Fruit fly (Drosophila melanogaster): Measurements from ENCODE around the gene Spn.

Spn gene

dm6 chr3L:2567050-2567609 is 13.0 kb upstream of the Spn start:
- TF ChIP-seq EcR (GFP tag; optimal IDR thresholded peaks at IDR 0.05) (peak; percentile 97), CG13204 (GFP tag; optimal IDR thresholded peaks at IDR 0.05) (peak; percentile 44), Pif1B (GFP tag; optimal IDR thresholded peaks at IDR 0.05) (no peak), gl (tag; optimal IDR thresholded peaks at IDR 0.05) (peak; percentile 1), Ets98B (GFP tag; IDR thresholded peaks at IDR 0.05) (no peak), D1 (tag; optimal IDR thresholded peaks at IDR 0.05) (no peak), Pif1A (GFP tag; optimal IDR thresholded peaks at IDR 0.05) (no peak)

dm6 chr3L:2566029-2566428 is 11.9 kb upstream of the Spn start:
- no peak for TF ChIP-seq CG32121 (GFP tag; IDR thresholded peaks at IDR 0.05)
- peak; percentile 77 for TF ChIP-seq CG13204 (GFP tag; optimal IDR thresholded peaks at IDR 0.05)
- TF ChIP-seq CG15710 (tag; optimal IDR thresholded peaks at IDR 0.05), result no peak
- TF ChIP-seq CG14655 (GFP tag; optimal IDR thresholded peaks at IDR 0.05), result no peak
- TF ChIP-seq CG10348 (GFP tag; IDR thresholded peaks at IDR 0.05), result no peak
- TF ChIP-seq fd96Ca (GFP tag; IDR thresholded peaks at IDR 0.05), result no peak
- no peak for TF ChIP-seq gl (tag; optimal IDR thresholded peaks at IDR 0.05)
- no peak for TF ChIP-seq rn (GFP tag; IDR thresholded peaks at IDR 0.05)
- TF ChIP-seq CG8301 (tag; optimal IDR thresholded peaks at IDR 0.05), result no peak
- peak; percentile 95 for TF ChIP-seq EcR (GFP tag; optimal IDR thresholded peaks at IDR 0.05)
- no peak for TF ChIP-seq CG4496 (GFP tag; IDR thresholded peaks at IDR 0.05)

DNA sequence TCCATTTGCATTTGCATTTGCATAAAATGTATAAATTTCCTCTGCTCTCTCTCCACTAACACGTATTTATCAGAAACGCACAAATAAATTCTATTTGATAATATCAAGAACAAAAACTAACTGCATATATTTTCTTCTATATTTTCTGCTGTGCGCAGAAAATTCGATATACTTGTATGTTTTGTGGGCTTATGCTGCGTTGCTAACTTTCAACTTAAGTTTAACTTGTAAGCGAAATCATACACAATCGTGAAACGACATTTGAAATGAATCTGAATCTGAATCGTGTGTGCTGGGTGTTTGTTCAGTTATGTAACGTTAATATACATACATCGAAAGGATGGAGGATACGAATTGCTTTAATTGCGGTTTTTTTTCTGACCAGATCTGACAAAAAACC is 1.6 kb upstream of the Spn start:
- TF ChIP-seq gl (tag; optimal IDR thresholded peaks at IDR 0.05), result no peak
- no peak for TF ChIP-seq Snoo (tag; optimal IDR thresholded peaks at IDR 0.05)
- no peak for TF ChIP-seq CG13204 (GFP tag; optimal IDR thresholded peaks at IDR 0.05)
- no peak for TF ChIP-seq CG14655 (GFP tag; optimal IDR thresholded peaks at IDR 0.05)
- no peak for TF ChIP-seq Pif1A (GFP tag; optimal IDR thresholded peaks at IDR 0.05)
- no peak for TF ChIP-seq EcR (GFP tag; optimal IDR thresholded peaks at IDR 0.05)
- TF ChIP-seq CG8159 (tag; optimal IDR thresholded peaks at IDR 0.05), result no peak

DNA sequence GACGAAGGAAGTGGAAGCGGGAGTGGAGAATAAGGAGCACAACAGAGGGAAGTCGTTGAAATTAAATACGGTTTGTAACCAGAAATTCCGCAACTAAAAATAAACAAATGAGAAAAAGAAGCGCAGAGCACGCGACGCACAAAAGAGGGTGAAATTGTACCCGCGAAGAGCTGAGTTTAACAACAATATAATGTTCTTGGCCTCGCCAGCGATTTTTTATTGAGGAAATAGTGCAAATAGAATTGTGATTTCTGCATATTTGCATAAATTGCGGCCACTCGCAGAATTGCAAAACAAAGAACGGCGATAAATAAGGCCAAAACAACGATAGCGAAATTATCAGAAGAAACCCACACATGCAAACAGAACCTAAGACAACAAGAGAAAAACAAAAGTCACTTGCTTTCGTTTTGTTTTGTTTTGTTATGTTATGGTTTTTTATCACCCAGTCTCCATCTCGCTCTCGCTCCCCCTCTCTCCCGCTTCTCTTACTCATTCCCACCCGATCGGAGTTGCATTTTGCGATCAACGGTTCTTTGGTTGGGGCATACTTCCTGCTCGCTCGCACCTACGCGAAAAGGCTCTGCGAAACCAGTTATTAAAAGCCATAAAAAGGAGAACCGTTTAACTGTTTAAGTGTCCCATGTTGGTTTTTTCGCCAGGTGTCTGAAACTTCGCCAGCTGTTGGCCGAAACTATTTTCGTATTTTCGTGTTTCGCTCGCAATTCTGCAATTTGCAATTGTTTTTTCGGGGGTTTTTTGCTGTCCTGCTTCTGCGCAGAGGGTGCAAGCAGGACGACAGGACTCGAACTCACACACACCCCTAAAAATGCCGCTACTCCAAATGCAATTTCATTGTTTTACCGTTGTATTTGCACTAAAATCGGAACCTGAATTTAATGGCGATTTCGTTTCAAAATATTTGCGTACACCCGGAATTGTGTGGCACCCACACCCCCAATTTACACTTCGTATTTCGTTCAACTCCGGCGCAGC is 950 bp downstream of the Spn start:
- TF ChIP-seq CG14655 (GFP tag; optimal IDR thresholded peaks at IDR 0.05) (no peak), EcR (GFP tag; optimal IDR thresholded peaks at IDR 0.05) (peak; percentile 7), Pif1A (GFP tag; optimal IDR thresholded peaks at IDR 0.05) (peak; percentile 27), CG8301 (tag; optimal IDR thresholded peaks at IDR 0.05) (peak; percentile 43), CG12605 (GFP tag; IDR thresholded peaks at IDR 0.05) (peak; percentile 91), CG34367 (tag; optimal IDR thresholded peaks at IDR 0.05) (peak; percentile 78), CG4496 (GFP tag; IDR thresholded peaks at IDR 0.05) (peak; percentile 82), CG13204 (GFP tag; optimal IDR thresholded peaks at IDR 0.05) (peak; percentile 80), CG10348 (GFP tag; IDR thresholded peaks at IDR 0.05) (no peak), CG32121 (GFP tag; IDR thresholded peaks at IDR 0.05) (peak; percentile 57; the same call in 1 of the 2 replicates), gl (tag; optimal IDR thresholded peaks at IDR 0.05) (peak; percentile 91), CG17806 (tag; optimal IDR thresholded peaks at IDR 0.05) (peak; percentile 43), rn (GFP tag; IDR thresholded peaks at IDR 0.05) (peak; percentile 43; the same call in 1 of the 2 replicates), Snoo (tag; optimal IDR thresholded peaks at IDR 0.05) (peak; percentile 56), CG8159 (tag; optimal IDR thresholded peaks at IDR 0.05) (peak; percentile 30), Pif1B (GFP tag; optimal IDR thresholded peaks at IDR 0.05) (peak; percentile 12), Ets98B (GFP tag; IDR thresholded peaks at IDR 0.05) (peak; percentile 75), fd96Ca (GFP tag; IDR thresholded peaks at IDR 0.05) (no peak; the same call in 1 of the 3 replicates), CG9948 (tag; optimal IDR thresholded peaks at IDR 0.05) (peak; percentile 23), D1 (tag; optimal IDR thresholded peaks at IDR 0.05) (no peak), CG15710 (tag; optimal IDR thresholded peaks at IDR 0.05) (peak; percentile 73)

DNA sequence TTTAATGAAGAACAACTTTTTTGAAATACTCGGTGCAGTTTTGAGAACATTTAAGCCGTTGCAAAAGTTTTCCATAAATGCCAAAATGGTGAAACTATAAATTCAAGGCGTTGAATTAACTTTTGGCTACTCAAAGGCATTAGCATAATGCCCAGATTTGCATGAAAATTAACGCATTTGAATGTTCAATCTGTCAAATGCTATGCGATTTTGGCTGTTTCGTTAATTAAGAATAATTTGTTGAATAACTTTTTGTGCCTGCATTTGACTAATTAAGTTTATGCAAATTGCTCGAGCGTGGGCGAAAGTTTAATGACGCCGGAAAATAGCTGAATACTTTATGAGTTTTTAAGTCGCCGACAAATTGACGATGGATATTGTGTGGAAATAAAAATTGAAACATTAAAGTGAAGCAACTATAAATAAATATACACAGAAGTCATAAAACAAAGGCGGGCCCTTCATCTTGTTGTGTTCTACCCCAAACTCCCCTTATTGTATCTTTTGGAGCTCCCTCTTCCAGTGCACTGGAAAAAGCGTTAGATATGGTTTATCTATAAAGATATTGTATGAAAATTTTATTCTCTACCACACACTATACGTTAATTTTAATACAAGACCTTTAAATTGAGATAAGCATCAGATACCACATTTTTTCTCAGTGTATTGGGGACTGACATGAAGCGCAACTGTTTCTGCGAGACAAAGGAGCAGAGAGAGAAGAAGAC is 1.8 kb downstream of the Spn start:
- TF ChIP-seq CG15710 (tag; optimal IDR thresholded peaks at IDR 0.05) (peak; percentile 99), CG10348 (GFP tag; IDR thresholded peaks at IDR 0.05) (no peak), CG13204 (GFP tag; optimal IDR thresholded peaks at IDR 0.05) (peak; percentile 78), Ets98B (GFP tag; IDR thresholded peaks at IDR 0.05) (peak; percentile 77), CG8301 (tag; optimal IDR thresholded peaks at IDR 0.05) (peak; percentile 83), Pif1A (GFP tag; optimal IDR thresholded peaks at IDR 0.05) (peak; percentile 96), CG14655 (GFP tag; optimal IDR thresholded peaks at IDR 0.05) (peak; percentile 85), CG9948 (tag; optimal IDR thresholded peaks at IDR 0.05) (peak; percentile 92), CG8159 (tag; optimal IDR thresholded peaks at IDR 0.05) (peak; percentile 97), Pif1B (GFP tag; optimal IDR thresholded peaks at IDR 0.05) (peak; percentile 94), Snoo (tag; optimal IDR thresholded peaks at IDR 0.05) (peak; percentile 91), CG17806 (tag; optimal IDR thresholded peaks at IDR 0.05) (peak; percentile 97), EcR (GFP tag; optimal IDR thresholded peaks at IDR 0.05) (peak; percentile 71), CG12605 (GFP tag; IDR thresholded peaks at IDR 0.05) (peak; percentile 75), D1 (tag; optimal IDR thresholded peaks at IDR 0.05) (peak; percentile 89), gl (tag; optimal IDR thresholded peaks at IDR 0.05) (peak; percentile 91), fd96Ca (GFP tag; IDR thresholded peaks at IDR 0.05) (peak; percentile 63; the same call in 2 of the 3 replicates), CG34367 (tag; optimal IDR thresholded peaks at IDR 0.05) (peak; percentile 91), rn (GFP tag; IDR thresholded peaks at IDR 0.05) (peak; percentile 74), CG32121 (GFP tag; IDR thresholded peaks at IDR 0.05) (peak; percentile 43; the same call in 1 of the 2 replicates), CG4496 (GFP tag; IDR thresholded peaks at IDR 0.05) (peak; percentile 89)

Data from whole organism, pupa.